Fruit fly (Drosophila melanogaster): ENCODE results near the gene CG12204.
A peak's percentile ranks its signal among the peaks of the same experiment; 100 is the strongest.

CG12204 gene

DNA sequence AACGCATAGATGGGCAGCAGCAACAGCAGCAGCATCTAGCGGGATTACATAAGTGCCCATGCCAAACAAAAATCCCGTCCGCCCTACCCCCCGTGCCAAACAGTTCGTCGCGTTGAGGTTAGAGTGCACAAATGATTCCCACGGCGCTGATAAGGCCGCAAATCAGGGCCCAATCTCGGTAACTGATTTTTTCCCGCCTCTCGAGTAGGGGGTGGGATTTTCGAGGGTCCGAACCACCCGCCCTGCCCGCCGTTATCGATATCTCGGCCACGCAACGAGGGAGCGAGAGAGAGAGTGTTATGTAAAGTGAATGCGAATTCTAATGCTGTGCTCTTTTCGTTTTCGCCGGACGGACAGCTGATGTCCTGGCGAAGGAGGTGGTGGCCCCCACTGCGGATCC is 26.7 kb upstream of the CG12204 start (continued):
- TF ChIP-seq p53 (GFP tag; optimal IDR thresholded peaks at IDR 0.05) (no peak), grn (GFP tag; optimal IDR thresholded peaks at IDR 0.05) (peak; percentile 81), en (GFP tag; optimal IDR thresholded peaks at IDR 0.05) (no peak), pnt (GFP tag; optimal IDR thresholded peaks at IDR 0.05) (no peak), danr (GFP tag; IDR thresholded peaks at IDR 0.05) (no peak), Myb (GFP tag; optimal IDR thresholded peaks at IDR 0.05) (no peak), CG15479 (GFP tag; optimal IDR thresholded peaks at IDR 0.05) (peak; percentile 79), CG10274 (GFP tag; optimal IDR thresholded peaks at IDR 0.05) (no peak), CG34422 (GFP tag; IDR thresholded peaks at IDR 0.05) (no peak), slbo (GFP tag; IDR thresholded peaks at IDR 0.05) (no peak), CG4282 (GFP tag; optimal IDR thresholded peaks at IDR 0.05) (no peak), Tbp (GFP tag; optimal IDR thresholded peaks at IDR 0.05) (no peak), otp (GFP tag; IDR thresholded peaks at IDR 0.05) (no peak), Pdp1 (GFP tag; optimal IDR thresholded peaks at IDR 0.05) (peak in 1 of 2 experiments; percentile 95), CG1832 (GFP tag; optimal IDR thresholded peaks at IDR 0.05) (peak; percentile 51), CG18599 (GFP tag; optimal IDR thresholded peaks at IDR 0.05) (no peak), az2 (GFP tag; optimal IDR thresholded peaks at IDR 0.05) (no peak), jumu (GFP tag; optimal IDR thresholded peaks at IDR 0.05) (no peak), sima (GFP tag; optimal IDR thresholded peaks at IDR 0.05) (no peak), Med (GFP tag) (peak; percentile 42), MESR4 (GFP tag; optimal IDR thresholded peaks at IDR 0.05) (peak; percentile 29), Elba2 (GFP tag; optimal IDR thresholded peaks at IDR 0.05) (no peak), GATAe (GFP tag; conservative IDR thresholded peaks at IDR 0.05) (0 out of 2 replicates have a peak, but pooled peaks have one; percentile 11), CG4328 (GFP tag; optimal IDR thresholded peaks at IDR 0.05) (no peak), da (GFP tag; optimal IDR thresholded peaks at IDR 0.05) (no peak), crol (GFP tag; IDR thresholded peaks at IDR 0.05) (peak; percentile 78), run (tag; optimal IDR thresholded peaks at IDR 0.05) (no peak), CG2120 (GFP tag; optimal IDR thresholded peaks at IDR 0.05) (no peak), CG10147 (GFP tag; optimal IDR thresholded peaks at IDR 0.05) (no peak), Lpt (GFP tag; optimal IDR thresholded peaks at IDR 0.05) (no peak), ken (GFP tag; IDR thresholded peaks at IDR 0.05) (no peak), HLHmδ (GFP tag; optimal IDR thresholded peaks at IDR 0.05) (no peak), lilli (GFP tag; optimal IDR thresholded peaks at IDR 0.05) (no peak), tio (GFP tag; optimal IDR thresholded peaks at IDR 0.05) (no peak), fru (optimal IDR thresholded peaks at IDR 0.05) (no peak), fd3F (GFP tag; optimal IDR thresholded peaks at IDR 0.05) (no peak), E2f1 (GFP tag; IDR thresholded peaks at IDR 0.05) (no peak), Fer3 (tag; optimal IDR thresholded peaks at IDR 0.05) (no peak), fd102C (GFP tag; optimal IDR thresholded peaks at IDR 0.05) (no peak), jing (GFP tag; optimal IDR thresholded peaks at IDR 0.05) (no peak), CG6683 (GFP tag; optimal IDR thresholded peaks at IDR 0.05) (no peak), HLH4C (GFP tag; IDR thresholded peaks at IDR 0.05; ENCODE audit: partially characterized antibody) (no peak), sisA (GFP tag; IDR thresholded peaks at IDR 0.05) (no peak), CG13624 (GFP tag; optimal IDR thresholded peaks at IDR 0.05) (no peak), bab2 (GFP tag; optimal IDR thresholded peaks at IDR 0.05) (no peak), exex (tag; optimal IDR thresholded peaks at IDR 0.05) (no peak), bowl (GFP tag; IDR thresholded peaks at IDR 0.05) (no peak), CkIIα-i1 (GFP tag; IDR thresholded peaks at IDR 0.05) (no peak), bigmax (GFP tag; optimal IDR thresholded peaks at IDR 0.05) (peak; percentile 89), seq (GFP tag; IDR thresholded peaks at IDR 0.05) (no peak), CG13894 (tag; optimal IDR thresholded peaks at IDR 0.05) (no peak), Mrtf (GFP tag; IDR thresholded peaks at IDR 0.05) (no peak), CG7928 (GFP tag; optimal IDR thresholded peaks at IDR 0.05) (no peak)

All from whole organism, embryonic.